Fruit fly (Drosophila melanogaster) whole organism, embryonic: ENCODE measurements around the gene CG33098.
A peak's percentile ranks its signal among the peaks of the same experiment; 100 is the strongest.

Experiments used
- Atf-2 ChIP-seq: fragments of 200-800 bp; sonication (Bioruptor generic); optimal IDR thresholded peaks from 2 replicates; lab custom pipeline; 2016; ENCODE audit warnings: missing biosample characterization, missing genetic modification characterization
- BEAF-32 ChIP-seq: fragments of 200-800 bp; sonication (Bioruptor generic); optimal IDR thresholded peaks from 3 replicates; lab custom pipeline; 2017; ENCODE audit warnings: missing biosample characterization, missing genetic modification characterization, mild to moderate bottlenecking, moderate library complexity, missing genetic modification reagents
- CG10147 ChIP-seq: fragments of 200-800 bp; sonication (Bioruptor generic); optimal IDR thresholded peaks from 2 replicates; lab custom pipeline; 2019; ENCODE audit warnings: missing biosample characterization, mild to moderate bottlenecking, missing genetic modification characterization, moderate library complexity
- CG10209 ChIP-seq: fragments of 200-800 bp; sonication (Bioruptor generic); optimal IDR thresholded peaks from 3 replicates; lab custom pipeline; 2017; ENCODE audit warnings: missing biosample characterization, mild to moderate bottlenecking, missing genetic modification characterization, missing genetic modification reagents
- CG10979 ChIP-seq: fragments of 200-800 bp; sonication (Bioruptor generic); optimal IDR thresholded peaks from 2 replicates; lab custom pipeline; 2018; ENCODE audit warnings: missing biosample characterization, mild to moderate bottlenecking, missing genetic modification characterization, moderate library complexity
- CG12104 ChIP-seq: fragments of 200-800 bp; sonication (Bioruptor generic); optimal IDR thresholded peaks from 3 replicates; lab custom pipeline; 2016; ENCODE audit warnings: missing biosample characterization, missing genetic modification characterization
- CG13894 ChIP-seq: fragments of 200-800 bp; sonication (Bioruptor generic); optimal IDR thresholded peaks from 3 replicates; lab custom pipeline; 2018; ENCODE audit warnings: missing biosample characterization, mild to moderate bottlenecking, missing genetic modification characterization, moderate library complexity
- CG14050 ChIP-seq: fragments of 200-800 bp; sonication (Bioruptor generic); IDR thresholded peaks from 3 replicates; pipeline ENCODE4 v1.3.6; 2022; ENCODE audit warnings: missing biosample characterization, missing genetic modification characterization
- CG14710 ChIP-seq: fragments of 200-800 bp; sonication (Bioruptor generic); optimal IDR thresholded peaks from 3 replicates; lab custom pipeline; 2019; ENCODE audit warnings: missing biosample characterization, mild to moderate bottlenecking, missing genetic modification characterization, moderate library complexity
- CG14965 ChIP-seq: fragments of 200-800 bp; sonication (Bioruptor generic); optimal IDR thresholded peaks from 2 replicates; lab custom pipeline; 2016; ENCODE audit warnings: missing biosample characterization, missing genetic modification characterization, borderline replicate concordance
- CG15601 ChIP-seq: fragments of 200-800 bp; sonication (Bioruptor generic); optimal IDR thresholded peaks from 3 replicates; lab custom pipeline; 2019; ENCODE audit warnings: missing biosample characterization, mild to moderate bottlenecking, missing genetic modification characterization, moderate library complexity
- CG17359 ChIP-seq: fragments of 200-800 bp; sonication (Bioruptor generic); optimal IDR thresholded peaks from 3 replicates; lab custom pipeline; 2018; ENCODE audit warnings: missing biosample characterization, mild to moderate bottlenecking, missing genetic modification characterization, moderate library complexity
- CG34224 ChIP-seq: fragments of 200-800 bp; sonication (Bioruptor generic); IDR thresholded peaks from 3 replicates; pipeline ENCODE4 v1.3.6; 2022; ENCODE audit warnings: missing biosample characterization, missing genetic modification characterization; ENCODE audit not compliant: partially characterized antibody
- CG4707 ChIP-seq: fragments of 200-800 bp; sonication (Bioruptor generic); optimal IDR thresholded peaks from 2 replicates; lab custom pipeline; 2018; ENCODE audit warnings: missing biosample characterization, mild to moderate bottlenecking, missing genetic modification characterization, moderate library complexity
- CG5245 ChIP-seq: fragments of 200-800 bp; sonication (Bioruptor generic); optimal IDR thresholded peaks from 3 replicates; lab custom pipeline; 2016; ENCODE audit warnings: missing biosample characterization, missing genetic modification characterization
- CG8281 ChIP-seq: fragments of 200-800 bp; sonication (Bioruptor generic); optimal IDR thresholded peaks from 2 replicates; lab custom pipeline; 2018; ENCODE audit warnings: missing biosample characterization, mild to moderate bottlenecking, missing genetic modification characterization, moderate library complexity
- CG8765 ChIP-seq: fragments of 200-800 bp; sonication (Bioruptor generic); IDR thresholded peaks from 2 replicates; pipeline ENCODE4 v1.3.6; 2022; ENCODE audit warnings: missing biosample characterization, missing genetic modification characterization
- CG9727 ChIP-seq: fragments of 200-800 bp; sonication (Bioruptor generic); optimal IDR thresholded peaks from 3 replicates; lab custom pipeline; 2017; ENCODE audit warnings: missing biosample characterization, mild to moderate bottlenecking, missing genetic modification characterization
- CG9797 ChIP-seq: fragments of 200-800 bp; sonication (Bioruptor generic); optimal IDR thresholded peaks from 3 replicates; lab custom pipeline; 2018; ENCODE audit warnings: missing biosample characterization, mild to moderate bottlenecking, missing genetic modification characterization
- CoRest ChIP-seq: fragments of 200-800 bp; sonication (Bioruptor generic); optimal IDR thresholded peaks from 3 replicates; lab custom pipeline; 2018; ENCODE audit warnings: missing biosample characterization, mild to moderate bottlenecking, missing genetic modification characterization, moderate library complexity
- D19A ChIP-seq: fragments of 200-800 bp; optimal IDR thresholded peaks from 3 replicates; lab custom pipeline; 2019; ENCODE audit warnings: missing biosample characterization, mild to moderate bottlenecking, missing genetic modification characterization, moderate library complexity
- Dek ChIP-seq: fragments of 200-800 bp; sonication (Bioruptor generic); optimal IDR thresholded peaks from 3 replicates; lab custom pipeline; 2019; ENCODE audit warnings: missing biosample characterization, mild to moderate bottlenecking, missing genetic modification characterization, moderate library complexity
- Dp ChIP-seq: fragments of 200-800 bp; sonication (Bioruptor generic); optimal IDR thresholded peaks from 2 replicates; lab custom pipeline; 2018; ENCODE audit warnings: missing biosample characterization, mild to moderate bottlenecking, missing genetic modification characterization, moderate library complexity
- E2f1 ChIP-seq: fragments of 200-800 bp; sonication (Bioruptor generic); IDR thresholded peaks from 2 replicates; pipeline ENCODE4 v1.3.6; 2022; ENCODE audit warnings: missing biosample characterization, missing genetic modification characterization
- Fer1 ChIP-seq: fragments of 200-800 bp; sonication (Bioruptor generic); optimal IDR thresholded peaks from 2 replicates; lab custom pipeline; 2017; ENCODE audit warnings: missing biosample characterization, mild to moderate bottlenecking, missing genetic modification characterization
- HLH4C ChIP-seq: fragments of 200-800 bp; sonication (Bioruptor generic); IDR thresholded peaks from 3 replicates; pipeline ENCODE4 v1.3.6; 2022; ENCODE audit warnings: missing biosample characterization, missing genetic modification characterization; ENCODE audit not compliant: partially characterized antibody
- Hr51 ChIP-seq, 2 experiments: fragments of 200-800 bp; sonication (Bioruptor generic); optimal IDR thresholded peaks; 2 replicates in 1 of 2; 3 replicates in 1 of 2; lab custom pipeline; 2016 to 2018; ENCODE audit warnings: missing biosample characterization in 2 of 2, missing genetic modification characterization in 2 of 2, mild to moderate bottlenecking in 1 of 2, moderate library complexity in 1 of 2
- Nf-YC ChIP-seq: fragments of 200-800 bp; optimal IDR thresholded peaks from 3 replicates; lab custom pipeline; 2019; ENCODE audit warnings: missing biosample characterization, mild to moderate bottlenecking, missing genetic modification characterization, moderate library complexity
- Pdp1 ChIP-seq, 2 experiments: fragments of 200-800 bp; sonication (Bioruptor generic); optimal IDR thresholded peaks; 3 replicates each; lab custom pipeline; 2016; ENCODE audit warnings: missing biosample characterization in 2 of 2, missing genetic modification characterization in 2 of 2, mild to moderate bottlenecking in 1 of 2, moderate library complexity in 1 of 2
- Ssrp ChIP-seq: fragments of 200-800 bp; sonication (Bioruptor generic); optimal IDR thresholded peaks from 2 replicates; lab custom pipeline; 2018; ENCODE audit warnings: missing biosample characterization, mild to moderate bottlenecking, missing genetic modification characterization, moderate library complexity
- cato ChIP-seq: fragments of 200-800 bp; sonication (Bioruptor generic); optimal IDR thresholded peaks from 2 replicates; lab custom pipeline; 2016; ENCODE audit warnings: missing biosample characterization, missing genetic modification characterization, borderline replicate concordance
- croc ChIP-seq: fragments of 200-800 bp; sonication (Bioruptor generic); conservative IDR thresholded peaks from 3 replicates; pipeline ENCODE4 v1.3.6; 2022; ENCODE audit warnings: missing biosample characterization, missing genetic modification characterization
- dpn ChIP-seq, 2 experiments: fragments of 200-800 bp; sonication (Bioruptor generic); optimal IDR thresholded peaks; 3 replicates each; lab custom pipeline; 2016; ENCODE audit warnings: missing biosample characterization in 2 of 2, missing genetic modification characterization in 2 of 2
- ewg ChIP-seq: fragments of 200-800 bp; sonication (Bioruptor generic); optimal IDR thresholded peaks from 3 replicates; lab custom pipeline; 2017; ENCODE audit warnings: mild to moderate bottlenecking, missing biosample characterization, missing genetic modification reagents, missing genetic modification characterization
- gce ChIP-seq: fragments of 200-800 bp; sonication (Bioruptor generic); IDR thresholded peaks from 3 replicates; pipeline ENCODE4 v1.3.6; 2022; ENCODE audit warnings: missing biosample characterization, missing genetic modification characterization
- gsb-n ChIP-seq: fragments of 200-800 bp; sonication (Bioruptor generic); optimal IDR thresholded peaks from 3 replicates; lab custom pipeline; 2018; ENCODE audit warnings: missing biosample characterization, mild to moderate bottlenecking, missing genetic modification characterization
- ham ChIP-seq: fragments of 200-800 bp; sonication (Bioruptor generic); IDR thresholded peaks from 2 replicates; pipeline ENCODE4 v1.3.6; 2022; ENCODE audit warnings: missing biosample characterization, missing genetic modification characterization
- lab ChIP-seq: fragments of 200-800 bp; sonication (Bioruptor generic); optimal IDR thresholded peaks from 3 replicates; lab custom pipeline; 2017; ENCODE audit warnings: missing biosample characterization, missing genetic modification characterization, mild to moderate bottlenecking, moderate library complexity, missing genetic modification reagents
- maf-S ChIP-seq: fragments of 200-800 bp; sonication (Bioruptor generic); optimal IDR thresholded peaks from 2 replicates; lab custom pipeline; 2016; ENCODE audit warnings: missing biosample characterization, missing genetic modification characterization
- nerfin-2 ChIP-seq: fragments of 200-800 bp; sonication (Bioruptor generic); IDR thresholded peaks from 2 replicates; pipeline ENCODE4 v1.3.6; 2022; ENCODE audit warnings: missing biosample characterization, missing genetic modification characterization; ENCODE audit not compliant: partially characterized antibody
- odd ChIP-seq: fragments of 200-800 bp; sonication (Bioruptor generic); optimal IDR thresholded peaks from 2 replicates; lab custom pipeline; 2017; ENCODE audit warnings: missing biosample characterization, mild to moderate bottlenecking, missing genetic modification characterization
- pan ChIP-seq, 4 experiments: fragments of >200 bp in 3 of 4; fragments of 200-800 bp in 1 of 4; sonication (Bioruptor generic) in 1 of 4; optimal IDR thresholded peaks in 3 of 4; IDR thresholded peaks in 1 of 4; 2 replicates each; pipeline versions ENCODE4 v1.3.6 to Lab custom; 2017 to 2022; ENCODE audit warnings: missing biosample characterization in 2 of 4, missing genetic modification characterization in 2 of 4, mixed read lengths in 1 of 4
- slou ChIP-seq: fragments of 200-800 bp; sonication (Bioruptor generic); optimal IDR thresholded peaks from 3 replicates; lab custom pipeline; 2016; ENCODE audit warnings: missing biosample characterization, missing genetic modification characterization
- unpg ChIP-seq: fragments of 200-800 bp; sonication (Bioruptor generic); optimal IDR thresholded peaks from 3 replicates; lab custom pipeline; 2018; ENCODE audit warnings: missing biosample characterization, mild to moderate bottlenecking, missing genetic modification characterization, moderate library complexity
- wek ChIP-seq: fragments of 200-800 bp; sonication (Bioruptor generic); optimal IDR thresholded peaks from 3 replicates; lab custom pipeline; 2018; ENCODE audit warnings: missing biosample characterization, mild to moderate bottlenecking, missing genetic modification characterization, moderate library complexity

CG33098 gene

DNA sequence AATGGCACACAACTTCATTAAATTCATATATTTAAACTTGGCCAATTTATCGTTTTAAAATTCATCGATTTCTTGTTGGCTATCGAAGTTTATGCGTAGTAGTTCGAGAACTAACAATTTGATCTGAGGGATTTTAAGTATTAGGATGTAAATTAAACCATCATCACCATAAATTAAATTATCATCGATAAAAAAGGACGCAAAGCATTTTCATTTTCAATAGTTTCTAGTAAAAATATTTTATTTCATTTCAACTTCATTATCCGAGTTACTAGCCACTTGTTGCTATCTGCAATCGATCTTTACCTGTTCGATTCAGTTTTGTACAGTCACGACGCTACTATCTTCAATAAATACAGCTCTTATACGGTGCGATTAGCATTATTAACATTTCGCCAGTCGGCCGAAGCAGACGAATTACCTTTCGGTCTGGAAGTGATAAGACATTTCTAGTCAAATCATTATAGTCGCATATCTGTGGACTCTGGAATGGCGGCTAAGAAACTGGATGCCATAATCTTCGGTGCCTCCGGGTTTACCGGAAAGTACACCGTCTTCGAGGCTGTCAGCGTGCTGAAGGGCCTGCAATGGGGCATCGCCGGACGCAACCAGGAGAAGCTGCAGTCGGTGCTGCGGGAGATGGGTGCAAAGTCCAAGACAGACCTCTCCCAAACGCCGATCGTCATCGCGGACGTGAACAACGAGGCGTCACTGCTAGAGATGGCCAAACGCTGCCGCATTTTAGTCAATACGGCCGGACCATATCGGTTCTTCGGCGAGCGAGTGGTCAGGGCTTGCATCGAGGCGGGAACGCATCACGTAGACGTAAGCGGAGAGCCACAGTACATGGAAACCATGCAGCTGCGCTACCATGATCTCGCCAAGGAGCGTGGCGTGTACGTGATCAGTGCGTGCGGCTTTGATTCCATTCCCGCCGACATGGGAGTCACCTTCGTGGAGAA, 19.5 kb downstream of the CG33098 start, which contains the start of gene CG5167 (continued):
- TF ChIP-seq ham (GFP tag; lab: Robert Waterston, UW) (no peak), CG14965 (GFP tag; lab: Kevin White, UChicago) (no peak), dpn (GFP tag; optimal IDR thresholded peaks at IDR 0.05; lab: Kevin White, UChicago) (peak in 1 of 2 experiments; percentile 49), CG5245 (GFP tag; lab: Kevin White, UChicago) (no peak), CG8765 (GFP tag; lab: Robert Waterston, UW) (0 out of 2 replicates have a peak, but pooled peaks have one; percentile 5), cato (GFP tag; lab: Kevin White, UChicago) (no peak), Ssrp (tag; lab: Kevin White, UChicago) (peak; percentile 14), nerfin-2 (peak; percentile 23; the same call in 1 of the 2 replicates), CG14050 (GFP tag; lab: Robert Waterston, UW) (no peak), gce (GFP tag; lab: Robert Waterston, UW) (0 out of 3 replicates have a peak, but pooled peaks have one; percentile 30), CG13894 (peak; percentile 13), CG17359 (tag; lab: Kevin White, UChicago) (peak; percentile 49), ewg (GFP tag; lab: Kevin White, UChicago) (no peak), CG34224 (peak; percentile 43; the same call in 2 of the 3 replicates), Nf-YC (tag; lab: Kevin White, UChicago) (peak; percentile 8), wek (GFP tag; lab: Kevin White, UChicago) (no peak), CG14710 (tag; lab: Kevin White, UChicago) (peak; percentile 51), CG10147 (GFP tag; lab: Kevin White, UChicago) (peak; percentile 25), gsb-n (tag; lab: Kevin White, UChicago) (peak; percentile 7), croc (no peak), Hr51 (GFP tag; optimal IDR thresholded peaks at IDR 0.05; lab: Kevin White, UChicago) (peak in 1 of 2 experiments; percentile 48), CG8281 (tag; lab: Kevin White, UChicago) (no peak), HLH4C (peak; percentile 39; the same call in 2 of the 3 replicates), Dek (tag; lab: Kevin White, UChicago) (peak; percentile 47), lab (GFP tag; lab: Kevin White, UChicago) (peak; percentile 54), CG4707 (GFP tag; lab: Kevin White, UChicago) (no peak), Fer1 (GFP tag; lab: Kevin White, UChicago) (peak; percentile 58), CG10209 (GFP tag; lab: Kevin White, UChicago) (no peak), pan (optimal IDR thresholded peaks at IDR 0.05; lab: Kevin White, UChicago) (no peak), pan (GFP tag; optimal IDR thresholded peaks at IDR 0.05 in 1 of 2, IDR thresholded peaks at IDR 0.05 in 1 of 2) (no peak), CG9797 (no peak), BEAF-32 (GFP tag; lab: Kevin White, UChicago) (peak; percentile 38), Atf-2 (GFP tag; lab: Kevin White, UChicago) (no peak), E2f1 (GFP tag; lab: Robert Waterston, UW) (no peak), maf-S (GFP tag; lab: Kevin White, UChicago) (no peak), CG12104 (GFP tag; lab: Kevin White, UChicago) (peak; percentile 36), CG15601 (tag; lab: Kevin White, UChicago) (peak; percentile 37), slou (no peak), CG9727 (peak; percentile 59), odd (GFP tag; lab: Kevin White, UChicago) (peak; percentile 3), unpg (GFP tag; lab: Kevin White, UChicago) (peak; percentile 70), D19A (tag; lab: Kevin White, UChicago) (peak; percentile 51), Dp (GFP tag; lab: Kevin White, UChicago) (peak; percentile 45), CG10979 (tag; lab: Kevin White, UChicago) (peak; percentile 61), Pdp1 (GFP tag; optimal IDR thresholded peaks at IDR 0.05; lab: Kevin White, UChicago) (peak in 1 of 2 experiments; percentile 16), CoRest (tag; lab: Kevin White, UChicago) (peak; percentile 45)
